Fruit fly (Drosophila melanogaster): ENCODE measurements around the gene Or85f.
A peak's percentile ranks its signal among the peaks of the same experiment; 100 is the strongest.

Or85f gene

dm6 chr3R:9353276-9353652 is 44.7 kb upstream of the Or85f start:
- TF ChIP-seq CG4820 (GFP tag; optimal IDR thresholded peaks at IDR 0.05) (peak; percentile 74), Dref (GFP tag; IDR thresholded peaks at IDR 0.05) (no peak), CG34376 (GFP tag; optimal IDR thresholded peaks at IDR 0.05) (no peak), CG4617 (GFP tag; optimal IDR thresholded peaks at IDR 0.05; ENCODE audit: borderline replicate concordance) (peak; percentile 59), E2f1 (GFP tag; IDR thresholded peaks at IDR 0.05) (no peak), CG5180 (GFP tag; optimal IDR thresholded peaks at IDR 0.05) (peak; percentile 64), CG10209 (GFP tag; optimal IDR thresholded peaks at IDR 0.05) (peak; percentile 86), pho (GFP tag; optimal IDR thresholded peaks at IDR 0.05) (peak; percentile 37), bab2 (GFP tag; optimal IDR thresholded peaks at IDR 0.05) (peak; percentile 42), vfl (GFP tag; optimal IDR thresholded peaks at IDR 0.05) (peak; percentile 52), CG7786 (GFP tag; optimal IDR thresholded peaks at IDR 0.05) (peak; percentile 30), CHES-1-like (GFP tag; optimal IDR thresholded peaks at IDR 0.05) (peak; percentile 1), pum (GFP tag; optimal IDR thresholded peaks at IDR 0.05) (peak; percentile 30), CG7556 (GFP tag; optimal IDR thresholded peaks at IDR 0.05) (peak; percentile 94), D (optimal IDR thresholded peaks at IDR 0.05) (no peak), D (GFP tag; optimal IDR thresholded peaks at IDR 0.05) (peak; percentile 86), pzg (GFP tag; optimal IDR thresholded peaks at IDR 0.05) (no peak), CG1529 (GFP tag; optimal IDR thresholded peaks at IDR 0.05) (peak; percentile 72), ttk (GFP tag; IDR thresholded peaks at IDR 0.05) (no peak), zen (tag; optimal IDR thresholded peaks at IDR 0.05) (peak; percentile 72), Lim3 (GFP tag; IDR thresholded peaks at IDR 0.05) (no peak), ro (GFP tag; IDR thresholded peaks at IDR 0.05) (no peak), Ssrp (tag; optimal IDR thresholded peaks at IDR 0.05) (peak; percentile 88), fu2 (GFP tag; optimal IDR thresholded peaks at IDR 0.05) (peak; percentile 2), CG15601 (tag; optimal IDR thresholded peaks at IDR 0.05) (peak; percentile 90), ato (GFP tag; IDR thresholded peaks at IDR 0.05; ENCODE audit: partially characterized antibody) (no peak), inv (GFP tag; IDR thresholded peaks at IDR 0.05; ENCODE audit: partially characterized antibody) (no peak), ase (GFP tag; IDR thresholded peaks at IDR 0.05) (no peak), CG4328 (GFP tag; optimal IDR thresholded peaks at IDR 0.05) (peak; percentile 71), YL-1 (GFP tag; optimal IDR thresholded peaks at IDR 0.05) (peak; percentile 47), crol (GFP tag; IDR thresholded peaks at IDR 0.05) (no peak), CG17568 (GFP tag; optimal IDR thresholded peaks at IDR 0.05) (peak; percentile 81), otp (GFP tag; IDR thresholded peaks at IDR 0.05) (no peak), kah (GFP tag; optimal IDR thresholded peaks at IDR 0.05) (peak; percentile 64), Rfx (GFP tag; IDR thresholded peaks at IDR 0.05) (no peak), Spps (tag; optimal IDR thresholded peaks at IDR 0.05) (peak; percentile 84), B-H2 (GFP tag; optimal IDR thresholded peaks at IDR 0.05) (no peak), Optix (GFP tag; IDR thresholded peaks at IDR 0.05) (no peak), Jarid2 (GFP tag; optimal IDR thresholded peaks at IDR 0.05) (no peak), Fer2 (tag; optimal IDR thresholded peaks at IDR 0.05) (peak; percentile 30), sisA (GFP tag; IDR thresholded peaks at IDR 0.05) (no peak), CG18011 (GFP tag; optimal IDR thresholded peaks at IDR 0.05) (peak; percentile 45), CG11093 (GFP tag; IDR thresholded peaks at IDR 0.05) (peak; percentile 64; the same call in 2 of the 3 replicates), pan (optimal IDR thresholded peaks at IDR 0.05) (no peak), pan (GFP tag; optimal IDR thresholded peaks at IDR 0.05 in 1 of 2, IDR thresholded peaks at IDR 0.05 in 1 of 2) (no peak), PHDP (tag; optimal IDR thresholded peaks at IDR 0.05) (peak; percentile 92), HmgD (GFP tag; optimal IDR thresholded peaks at IDR 0.05) (no peak), CG6689 (GFP tag; IDR thresholded peaks at IDR 0.05) (no peak), BEAF-32 (GFP tag; optimal IDR thresholded peaks at IDR 0.05) (no peak), slp2 (GFP tag; optimal IDR thresholded peaks at IDR 0.05) (peak; percentile 0), CG10366 (GFP tag; IDR thresholded peaks at IDR 0.05) (no peak), Dip3 (GFP tag; optimal IDR thresholded peaks at IDR 0.05) (no peak)
